Worm (Caenorhabditis elegans) whole organism, L4/young adult: ENCODE results near the gene DH11.2.

Experiments
- W03F9.2 ChIP-seq: fragments of 150-350 bp; optimal IDR thresholded peaks from 2 replicates; lab custom pipeline; 2014; ENCODE audit warnings: missing biosample characterization, missing genetic modification characterization
- dao-5 ChIP-seq: sonication (generic microtip); optimal IDR thresholded peaks from 2 replicates; lab custom pipeline; 2016; ENCODE audit warnings: missing genotype, missing genetic modification characterization, moderate library complexity, missing compliant biosample characterization

ce11 chrII:8034617-8035016, 22.0 kb downstream of the DH11.2 start:
- TF ChIP-seq W03F9.2 (tag; lab: Kevin White, UChicago) = no peak
- TF ChIP-seq dao-5 = no peak
